Worm (Caenorhabditis elegans) whole organism, young adult: ENCODE results near the gene frl-1.

Experiments used
- B0261.1 ChIP-seq: sonication (generic microtip); optimal IDR thresholded peaks from 2 replicates; lab custom pipeline; 2016; ENCODE audit warnings: mild to moderate bottlenecking, missing genetic modification characterization, moderate library complexity, missing compliant biosample characterization
- D2030.7 ChIP-seq: fragments of 200-800 bp; sonication (Bioruptor generic); IDR thresholded peaks from 2 replicates; pipeline ENCODE4 v1.3.6; 2022; ENCODE audit warnings: missing genetic modification reagents, missing genetic modification characterization, missing compliant biosample characterization
- F33H1.4 ChIP-seq: fragments of 200-800 bp; sonication (Bioruptor generic); IDR thresholded peaks from 2 replicates; pipeline ENCODE4 v1.3.6; 2022; ENCODE audit warnings: missing genetic modification reagents, missing genetic modification characterization, missing compliant biosample characterization
- F39B2.1 ChIP-seq: fragments of 200-800 bp; sonication (Bioruptor generic); IDR thresholded peaks from 2 replicates; pipeline ENCODE4 v1.3.6; 2022; ENCODE audit warnings: missing genetic modification reagents, missing genetic modification characterization, missing compliant biosample characterization
- F57A8.1 ChIP-seq: fragments of 200-800 bp; sonication (Bioruptor generic); optimal IDR thresholded peaks from 2 replicates; lab custom pipeline; 2018; ENCODE audit warnings: mild to moderate bottlenecking, missing genetic modification characterization, moderate library complexity, missing compliant biosample characterization
- K11D2.4 ChIP-seq: fragments of 200-800 bp; sonication (Bioruptor generic); IDR thresholded peaks from 2 replicates; pipeline ENCODE4 v1.3.6; 2022; ENCODE audit warnings: missing genetic modification reagents, missing genetic modification characterization, missing compliant biosample characterization
- K12H6.12 ChIP-seq: fragments of 200-800 bp; sonication (Bioruptor generic); optimal IDR thresholded peaks from 2 replicates; lab custom pipeline; 2018; ENCODE audit warnings: mild to moderate bottlenecking, missing genetic modification characterization, missing compliant biosample characterization
- T26A5.8 ChIP-seq: sonication (generic microtip); optimal IDR thresholded peaks from 2 replicates; lab custom pipeline; 2016; ENCODE audit warnings: missing genetic modification characterization, missing compliant biosample characterization
- Y53G8AR.9 ChIP-seq: fragments of 200-800 bp; sonication (Bioruptor generic); conservative IDR thresholded peaks from 2 replicates; pipeline ENCODE4 v1.3.6; 2022; ENCODE audit warnings: missing genetic modification reagents, missing genetic modification characterization, missing compliant biosample characterization
- akir-1 ChIP-seq: fragments of 200-800 bp; sonication (Bioruptor generic); optimal IDR thresholded peaks from 2 replicates; lab custom pipeline; 2018; ENCODE audit warnings: mild to moderate bottlenecking, missing genetic modification characterization, moderate library complexity, missing compliant biosample characterization
- atf-7 ChIP-seq: sonication (generic microtip); optimal IDR thresholded peaks from 2 replicates; lab custom pipeline; 2017; ENCODE audit warnings: mild to moderate bottlenecking, missing genetic modification characterization, missing compliant biosample characterization
- attf-6 ChIP-seq: fragments of 200-800 bp; sonication (Bioruptor generic); IDR thresholded peaks from 2 replicates; pipeline ENCODE4 v1.3.6; 2022; ENCODE audit warnings: missing genetic modification reagents, missing genetic modification characterization, missing compliant biosample characterization
- ccch-3 ChIP-seq: fragments of 200-800 bp; sonication (Bioruptor generic); optimal IDR thresholded peaks from 2 replicates; lab custom pipeline; 2018; ENCODE audit warnings: mild to moderate bottlenecking, missing genetic modification characterization, missing compliant biosample characterization
- cebp-1 ChIP-seq, 2 experiments: fragments of 200-800 bp in 1 of 2; sonication (Bioruptor generic) in 1 of 2; sonication (generic microtip) in 1 of 2; IDR thresholded peaks in 1 of 2; optimal IDR thresholded peaks in 1 of 2; 2 replicates each; pipeline versions ENCODE4 v1.3.6 to Lab custom; 2017 to 2022; ENCODE audit warnings: missing compliant biosample characterization in 2 of 2, missing genetic modification characterization in 2 of 2, mild to moderate bottlenecking in 1 of 2, missing genetic modification reagents in 1 of 2, moderate library complexity in 1 of 2
- ceh-40 ChIP-seq: fragments of 200-800 bp; sonication (Bioruptor generic); IDR thresholded peaks from 2 replicates; pipeline ENCODE4 v1.3.6; 2022; ENCODE audit warnings: missing genetic modification characterization, missing compliant biosample characterization
- ceh-79 ChIP-seq: sonication (generic microtip); optimal IDR thresholded peaks from 2 replicates; lab custom pipeline; 2017; ENCODE audit warnings: mild to moderate bottlenecking, missing genetic modification characterization, missing compliant biosample characterization
- dox-1 ChIP-seq: fragments of 200-800 bp; sonication (Bioruptor generic); IDR thresholded peaks from 2 replicates; pipeline ENCODE4 v1.3.6; 2022; ENCODE audit warnings: missing genetic modification reagents, missing genetic modification characterization, missing compliant biosample characterization
- efl-1 ChIP-seq: fragments of 150-350 bp; optimal IDR thresholded peaks from 2 replicates; lab custom pipeline; 2014; ENCODE audit warnings: missing biosample characterization, missing genetic modification reagents, missing genetic modification characterization
- ekl-4 ChIP-seq: fragments of 200-800 bp; sonication (Bioruptor generic); IDR thresholded peaks from 2 replicates; pipeline ENCODE4 v1.3.6; 2022; ENCODE audit warnings: missing genetic modification reagents, missing genetic modification characterization, missing compliant biosample characterization
- gei-17 ChIP-seq: fragments of 200-800 bp; sonication (Bioruptor generic); optimal IDR thresholded peaks from 2 replicates; lab custom pipeline; 2018; ENCODE audit warnings: mild to moderate bottlenecking, missing genetic modification characterization, missing compliant biosample characterization
- him-1 ChIP-seq: sonication (generic microtip); optimal IDR thresholded peaks from 2 replicates; lab custom pipeline; 2016; ENCODE audit warnings: missing genotype, missing genetic modification reagents, missing genetic modification characterization, missing compliant biosample characterization
- hmg-1.2 ChIP-seq: fragments of 200-800 bp; sonication (Bioruptor generic); IDR thresholded peaks from 2 replicates; pipeline ENCODE4 v1.3.6; 2022; ENCODE audit warnings: missing genetic modification reagents, missing genetic modification characterization, missing compliant biosample characterization
- lag-1 ChIP-seq: fragments of 200-800 bp; sonication (Bioruptor generic); IDR thresholded peaks from 2 replicates; pipeline ENCODE4 v1.3.6; 2022; ENCODE audit warnings: missing genetic modification reagents, missing genetic modification characterization, missing compliant biosample characterization
- let-607 ChIP-seq, 2 experiments: fragments of 200-800 bp in 1 of 2; sonication (Bioruptor generic) in 1 of 2; sonication (generic microtip) in 1 of 2; optimal IDR thresholded peaks; 2 replicates each; lab custom pipeline; 2016 to 2018; ENCODE audit warnings: mild to moderate bottlenecking in 2 of 2, missing compliant biosample characterization in 2 of 2, missing genetic modification characterization in 2 of 2, moderate library complexity in 2 of 2, missing genotype in 1 of 2
- lin-26 ChIP-seq: fragments of 200-800 bp; sonication (Bioruptor generic); IDR thresholded peaks from 2 replicates; pipeline ENCODE4 v1.3.6; 2022; ENCODE audit warnings: missing genetic modification reagents, missing genetic modification characterization, missing compliant biosample characterization
- lsl-1 ChIP-seq: fragments of 200-800 bp; sonication (Bioruptor generic); optimal IDR thresholded peaks from 2 replicates; lab custom pipeline; 2018; ENCODE audit warnings: mild to moderate bottlenecking, missing genetic modification characterization, moderate library complexity, missing compliant biosample characterization
- lsy-27 ChIP-seq: sonication (generic microtip); optimal IDR thresholded peaks from 2 replicates; lab custom pipeline; 2017; ENCODE audit warnings: missing genetic modification characterization, mild to moderate bottlenecking, missing compliant biosample characterization, antibody characterized with exemption, missing genotype, borderline replicate concordance; ENCODE audit not compliant: insufficient read depth
- madf-6 ChIP-seq: fragments of 200-800 bp; sonication (Bioruptor generic); IDR thresholded peaks from 2 replicates; pipeline ENCODE4 v1.3.6; 2022; ENCODE audit warnings: missing genetic modification reagents, missing genetic modification characterization, missing compliant biosample characterization
- mcd-1 ChIP-seq: fragments of 200-800 bp; sonication (Bioruptor generic); IDR thresholded peaks from 2 replicates; pipeline ENCODE4 v1.3.6; 2022; ENCODE audit warnings: missing genetic modification reagents, missing genetic modification characterization, missing compliant biosample characterization
- nfya-1 ChIP-seq: sonication (generic microtip); optimal IDR thresholded peaks from 2 replicates; lab custom pipeline; 2017; ENCODE audit warnings: antibody characterized with exemption, missing compliant biosample characterization, missing genetic modification characterization, borderline replicate concordance; ENCODE audit not compliant: insufficient read depth
- nhr-120 ChIP-seq: fragments of 200-800 bp; sonication (Bioruptor generic); IDR thresholded peaks from 2 replicates; pipeline ENCODE4 v1.3.6; 2022; ENCODE audit warnings: missing genetic modification characterization, missing compliant biosample characterization
- nhr-80 ChIP-seq: sonication (generic microtip); optimal IDR thresholded peaks from 2 replicates; lab custom pipeline; 2016; ENCODE audit warnings: missing genetic modification characterization, missing compliant biosample characterization
- pha-4 ChIP-seq: fragments of 150-350 bp; sonication (generic microtip); optimal IDR thresholded peaks from 2 replicates; lab custom pipeline; 2014; ENCODE audit warnings: missing biosample characterization, missing genetic modification reagents, missing genetic modification characterization
- rcor-1 ChIP-seq: fragments of 200-800 bp; sonication (Bioruptor generic); IDR thresholded peaks from 2 replicates; pipeline ENCODE4 v1.3.6; 2022; ENCODE audit warnings: missing genetic modification reagents, missing genetic modification characterization, missing compliant biosample characterization
- repo-1 ChIP-seq: sonication (generic microtip); optimal IDR thresholded peaks from 2 replicates; lab custom pipeline; 2017; ENCODE audit warnings: mild to moderate bottlenecking, missing genetic modification characterization, missing compliant biosample characterization
- sea-2 ChIP-seq: fragments of 200-800 bp; sonication (Bioruptor generic); IDR thresholded peaks from 2 replicates; pipeline ENCODE4 v1.3.6; 2022; ENCODE audit warnings: missing genetic modification characterization, missing compliant biosample characterization
- snpc-1.3 ChIP-seq: sonication (generic microtip); optimal IDR thresholded peaks from 2 replicates; lab custom pipeline; 2017; ENCODE audit warnings: missing genetic modification characterization, mild to moderate bottlenecking, missing compliant biosample characterization, antibody characterized with exemption, moderate library complexity, missing genotype, missing genetic modification reagents; ENCODE audit not compliant: insufficient read depth
- snpc-3.4 ChIP-seq: sonication (generic microtip); optimal IDR thresholded peaks from 2 replicates; lab custom pipeline; 2017; ENCODE audit warnings: missing genetic modification characterization, mild to moderate bottlenecking, missing compliant biosample characterization, antibody characterized with exemption, moderate library complexity, missing genotype, missing genetic modification reagents
- snpc-4 ChIP-seq, 5 experiments: fragments of 150-350 bp in 1 of 5; sonication (generic microtip) in 4 of 5; optimal IDR thresholded peaks; 2 replicates each; lab custom pipeline; 2014 to 2018; ENCODE audit warnings: missing genetic modification characterization in 5 of 5, missing biosample characterization in 3 of 5, antibody characterized with exemption in 2 of 5, mild to moderate bottlenecking in 2 of 5, missing compliant biosample characterization in 2 of 5, missing genotype in 2 of 5, moderate library complexity in 2 of 5, missing genetic modification reagents in 1 of 5
- somi-1 ChIP-seq: fragments of 200-800 bp; sonication (Bioruptor generic); optimal IDR thresholded peaks from 2 replicates; lab custom pipeline; 2018; ENCODE audit warnings: mild to moderate bottlenecking, missing genetic modification characterization, missing compliant biosample characterization
- tbp1 ChIP-seq: fragments of 200-800 bp; sonication (Bioruptor generic); optimal IDR thresholded peaks from 2 replicates; lab custom pipeline; 2018; ENCODE audit warnings: mild to moderate bottlenecking, missing genetic modification characterization, missing compliant biosample characterization
- tlf-1 ChIP-seq: fragments of 200-800 bp; sonication (Bioruptor generic); optimal IDR thresholded peaks from 2 replicates; lab custom pipeline; 2018; ENCODE audit warnings: mild to moderate bottlenecking, missing genetic modification characterization, missing compliant biosample characterization
- unc-62 ChIP-seq: fragments of 150-350 bp; optimal IDR thresholded peaks from 2 replicates; lab custom pipeline; 2014; ENCODE audit warnings: missing biosample characterization, missing genetic modification reagents, missing genetic modification characterization
- ztf-22 ChIP-seq: fragments of 200-800 bp; sonication (Bioruptor generic); optimal IDR thresholded peaks from 2 replicates; lab custom pipeline; 2018; ENCODE audit warnings: mild to moderate bottlenecking, missing genetic modification characterization, moderate library complexity, missing compliant biosample characterization
- ztf-25 ChIP-seq: fragments of 200-800 bp; sonication (Bioruptor generic); IDR thresholded peaks from 2 replicates; pipeline ENCODE4 v1.3.6; 2022; ENCODE audit warnings: missing genetic modification reagents, missing genetic modification characterization, missing compliant biosample characterization
- ztf-26 ChIP-seq: sonication (generic microtip); optimal IDR thresholded peaks from 2 replicates; lab custom pipeline; 2017; ENCODE audit warnings: missing genetic modification characterization, missing compliant biosample characterization

The frl-1 gene

ce11 chrIII:2151480-2151995 lies 27.6 kb downstream of the frl-1 start, which contains the start of gene gcn-1:
Gene gcn-1 (plus strand): TSS chrIII:2151945.
- TF ChIP-seq tlf-1 (GFP tag; lab: Kevin White, UChicago) (no peak), hmg-1.2 (GFP tag; lab: Robert Waterston, UW) (0 out of 2 replicates have a peak, but pooled peaks have one; percentile 28), atf-7 (tag; lab: Kevin White, UChicago) (no peak), K12H6.12 (tag; lab: Kevin White, UChicago) (no peak), madf-6 (GFP tag; lab: Robert Waterston, UW) (peak; percentile 80), Y53G8AR.9 (0 out of 2 replicates have a peak, but pooled peaks have one; percentile 35), ztf-22 (GFP tag; lab: Kevin White, UChicago) (no peak), snpc-1.3 (peak; percentile 45), repo-1 (tag; lab: Kevin White, UChicago) (no peak), K11D2.4 (GFP tag; lab: Robert Waterston, UW) (no peak), lag-1 (GFP tag; lab: Robert Waterston, UW) (no peak), ccch-3 (GFP tag; lab: Kevin White, UChicago) (no peak), ceh-79 (no peak), attf-6 (GFP tag; lab: Robert Waterston, UW) (no peak), nfya-1 (tag; lab: Kevin White, UChicago) (no peak), mcd-1 (peak; percentile 77), B0261.1 (tag; lab: Kevin White, UChicago) (no peak), T26A5.8 (tag; lab: Kevin White, UChicago) (no peak), gei-17 (GFP tag; lab: Kevin White, UChicago) (no peak), efl-1 (peak; percentile 84), nhr-120 (no peak), ekl-4 (no peak), lsy-27 (tag; lab: Kevin White, UChicago) (no peak), him-1 (tag; lab: Kevin White, UChicago) (peak; percentile 54), sea-2 (GFP tag; lab: Robert Waterston, UW) (no peak), snpc-3.4 (tag; lab: Kevin White, UChicago) (peak; percentile 24), cebp-1 (GFP tag; IDR thresholded peaks at IDR 0.05; lab: Robert Waterston, UW) (no peak), cebp-1 (tag; optimal IDR thresholded peaks at IDR 0.05; lab: Kevin White, UChicago) (peak; percentile 46), akir-1 (GFP tag; lab: Kevin White, UChicago) (no peak), unc-62 (GFP tag; lab: Kevin White, UChicago) (no peak), F33H1.4 (GFP tag; lab: Robert Waterston, UW) (peak; percentile 50), F39B2.1 (GFP tag; lab: Robert Waterston, UW) (no peak), lin-26 (no peak), dox-1 (GFP tag; lab: Robert Waterston, UW) (0 out of 2 replicates have a peak, but pooled peaks have one; percentile 16), D2030.7 (GFP tag; lab: Robert Waterston, UW) (peak; percentile 25; the same call in 1 of the 2 replicates), somi-1 (no peak), lsl-1 (GFP tag; lab: Kevin White, UChicago) (peak; percentile 66), tbp1 (GFP tag; lab: Kevin White, UChicago) (peak; percentile 24), let-607 (tag; optimal IDR thresholded peaks at IDR 0.05; lab: Kevin White, UChicago) (no peak), ztf-25 (no peak), pha-4 (tag; lab: Kevin White, UChicago) (no peak), ceh-40 (GFP tag; lab: Robert Waterston, UW) (no peak), snpc-4 (GFP tag; optimal IDR thresholded peaks at IDR 0.05; lab: Kevin White, UChicago) (no peak), snpc-4 (tag; optimal IDR thresholded peaks at IDR 0.05; lab: Kevin White, UChicago) (no peak), nhr-80 (tag; lab: Kevin White, UChicago) (no peak), rcor-1 (0 out of 2 replicates have a peak, but pooled peaks have one; percentile 27), ztf-26 (tag; lab: Kevin White, UChicago) (no peak), F57A8.1 (no peak)
